Fruit fly (Drosophila melanogaster) whole organism, wandering third instar larva: Measurements from ENCODE around the gene Reg-2.

ENCODE experiments used
- Abd-B ChIP-seq: fragments of >200 bp; optimal IDR thresholded peaks from 2 replicates; lab custom pipeline; 2017; ENCODE audit warnings: missing biosample characterization, missing genetic modification characterization
- Dfd ChIP-seq: fragments of >200 bp; optimal IDR thresholded peaks from 2 replicates; lab custom pipeline; 2017; ENCODE audit warnings: missing biosample characterization, missing genetic modification characterization
- Dif ChIP-seq: fragments of 200-275, 200-300 bp; sonication (Bioruptor generic); optimal IDR thresholded peaks from 2 replicates; lab custom pipeline; 2018; ENCODE audit warnings: missing biosample characterization, missing genetic modification characterization; ENCODE audit not compliant: partially characterized antibody
- GATAd ChIP-seq: sonication (Bioruptor generic); optimal IDR thresholded peaks from 2 replicates; lab custom pipeline; 2016; ENCODE audit warnings: missing biosample characterization, missing genetic modification characterization
- Hnf4 ChIP-seq: fragments of 200-800 bp; sonication (Bioruptor generic); optimal IDR thresholded peaks from 2 replicates; lab custom pipeline; 2016; ENCODE audit warnings: missing biosample characterization, mild to moderate bottlenecking, missing genetic modification characterization
- Hr78 ChIP-seq: fragments of >200 bp; optimal IDR thresholded peaks from 2 replicates; lab custom pipeline; 2017; ENCODE audit warnings: missing biosample characterization, missing genetic modification characterization
- Hr83 ChIP-seq: fragments of 200-300 bp; sonication (Bioruptor generic); optimal IDR thresholded peaks from 2 replicates; lab custom pipeline; 2016; ENCODE audit warnings: missing biosample characterization, mild to moderate bottlenecking, missing genetic modification characterization, moderate library complexity; ENCODE audit not compliant: poor library complexity, severe bottlenecking
- Jra ChIP-seq: sonication (Bioruptor generic); optimal IDR thresholded peaks from 2 replicates; lab custom pipeline; 2016; ENCODE audit warnings: missing biosample characterization, missing genetic modification characterization
- Mio ChIP-seq: sonication (Bioruptor generic); optimal IDR thresholded peaks from 2 replicates; lab custom pipeline; 2016; ENCODE audit warnings: missing biosample characterization, missing genetic modification characterization
- Myc ChIP-seq: fragments of >200 bp; optimal IDR thresholded peaks from 2 replicates; lab custom pipeline; 2017
- N ChIP-seq: fragments of >200 bp; optimal IDR thresholded peaks from 2 replicates; lab custom pipeline; 2018; ENCODE audit warnings: missing biosample characterization, missing external identifiers, missing genetic modification characterization
- OdsH ChIP-seq: fragments of 200-800 bp; sonication (Bioruptor generic); optimal IDR thresholded peaks from 2 replicates; lab custom pipeline; 2016; ENCODE audit warnings: missing biosample characterization, mild to moderate bottlenecking, missing genetic modification characterization
- Rel ChIP-seq, 2 experiments: fragments of 200-800 bp; sonication (Bioruptor generic) in 1 of 2; optimal IDR thresholded peaks; 2 replicates in 1 of 2; 3 replicates in 1 of 2; lab custom pipeline; 2016 to 2019; ENCODE audit warnings: mild to moderate bottlenecking in 2 of 2, missing biosample characterization in 2 of 2, missing genetic modification characterization in 2 of 2, moderate library complexity in 1 of 2
- br ChIP-seq: fragments of 200-800 bp; sonication (Bioruptor generic); optimal IDR thresholded peaks from 2 replicates; lab custom pipeline; 2016; ENCODE audit warnings: missing biosample characterization, missing genetic modification characterization
- brk ChIP-seq: fragments of 200-800 bp; sonication (Bioruptor generic); optimal IDR thresholded peaks from 2 replicates; lab custom pipeline; 2016; ENCODE audit warnings: missing biosample characterization, mild to moderate bottlenecking, missing genetic modification characterization
- dl ChIP-seq, 2 experiments: fragments of 175-275, 200-275 bp in 1 of 2; fragments of 200-275 bp in 1 of 2; sonication (Bioruptor generic); optimal IDR thresholded peaks; lab custom pipeline; 2018; ENCODE audit warnings: mild to moderate bottlenecking in 2 of 2, missing biosample characterization in 2 of 2, missing genetic modification characterization in 2 of 2, moderate library complexity in 2 of 2; ENCODE audit not compliant: partially characterized antibody in 2 of 2, insufficient read depth in 1 of 2
- dmrt93B ChIP-seq: fragments of 200-800 bp; sonication (Bioruptor generic); optimal IDR thresholded peaks from 2 replicates; lab custom pipeline; 2018; ENCODE audit warnings: missing biosample characterization, mild to moderate bottlenecking, missing genetic modification characterization
- dsf ChIP-seq: sonication (Bioruptor generic); optimal IDR thresholded peaks from 2 replicates; lab custom pipeline; 2016; ENCODE audit warnings: missing biosample characterization, missing genetic modification characterization, borderline replicate concordance
- foxo ChIP-seq, 2 experiments: fragments of 200-800 bp; sonication (Bioruptor generic); optimal IDR thresholded peaks; 2 replicates in 1 of 2; 3 replicates in 1 of 2; lab custom pipeline; 2016 to 2017; ENCODE audit warnings: missing biosample characterization in 2 of 2, missing genetic modification characterization in 2 of 2
- fru ChIP-seq: fragments of 200-800 bp; sonication (Bioruptor generic); optimal IDR thresholded peaks from 3 replicates; lab custom pipeline; 2016; ENCODE audit warnings: missing biosample characterization, mild to moderate bottlenecking, missing genetic modification characterization
- h ChIP-seq: fragments of 200-800 bp; sonication (Bioruptor generic); optimal IDR thresholded peaks from 3 replicates; lab custom pipeline; 2016; ENCODE audit warnings: missing biosample characterization, mild to moderate bottlenecking, missing genetic modification characterization
- jim ChIP-seq: fragments of 175-275, 200-325 bp; sonication (Bioruptor generic); optimal IDR thresholded peaks from 2 replicates; lab custom pipeline; 2016; ENCODE audit warnings: missing biosample characterization, mild to moderate bottlenecking, missing genetic modification characterization
- lola ChIP-seq: fragments of >200 bp; optimal IDR thresholded peaks from 2 replicates; lab custom pipeline; 2017; ENCODE audit warnings: missing biosample characterization, missing genetic modification characterization
- pan ChIP-seq: fragments of >200 bp; optimal IDR thresholded peaks from 2 replicates; lab custom pipeline; 2017
- psq ChIP-seq: fragments of 200-800 bp; sonication (Bioruptor generic); optimal IDR thresholded peaks from 3 replicates; lab custom pipeline; 2017; ENCODE audit warnings: missing biosample characterization, mild to moderate bottlenecking, missing genetic modification characterization, moderate library complexity
- sage ChIP-seq: fragments of 200-800 bp; sonication (Bioruptor generic); optimal IDR thresholded peaks from 2 replicates; lab custom pipeline; 2016; ENCODE audit warnings: missing biosample characterization, mild to moderate bottlenecking, missing genetic modification characterization
- sv ChIP-seq: fragments of 200-800 bp; sonication (Bioruptor generic); optimal IDR thresholded peaks from 3 replicates; lab custom pipeline; 2016; ENCODE audit warnings: missing biosample characterization, missing genetic modification characterization

Reg-2 gene

dm6 chr3L:652637-653036, 46.3 kb upstream of the Reg-2 start, which contains the start of gene CG3402:
Gene CG3402 (minus strand): TSS chr3L:652881.
- TF ChIP-seq fru (GFP tag; lab: Kevin White, UChicago), result no peak
- no peak for TF ChIP-seq h
- TF ChIP-seq Hr83 (GFP tag; lab: Kevin White, UChicago), result no peak
- TF ChIP-seq GATAd (GFP tag; lab: Kevin White, UChicago), result no peak
- no peak for TF ChIP-seq dl (GFP tag; optimal IDR thresholded peaks at IDR 0.05; lab: Kevin White, UChicago; ENCODE audit: insufficient read depth in 1 of 2, partially characterized antibody in 2 of 2)
- no peak for TF ChIP-seq br (GFP tag; lab: Kevin White, UChicago)
- no peak for TF ChIP-seq brk
- no peak for TF ChIP-seq N
- TF ChIP-seq jim (GFP tag; lab: Kevin White, UChicago), result no peak
- no peak for TF ChIP-seq dmrt93B (GFP tag; lab: Kevin White, UChicago)
- no peak for TF ChIP-seq Hnf4
- TF ChIP-seq dsf (GFP tag; lab: Kevin White, UChicago), result no peak
- TF ChIP-seq, all 38 proteins: peak for 0

DNA sequence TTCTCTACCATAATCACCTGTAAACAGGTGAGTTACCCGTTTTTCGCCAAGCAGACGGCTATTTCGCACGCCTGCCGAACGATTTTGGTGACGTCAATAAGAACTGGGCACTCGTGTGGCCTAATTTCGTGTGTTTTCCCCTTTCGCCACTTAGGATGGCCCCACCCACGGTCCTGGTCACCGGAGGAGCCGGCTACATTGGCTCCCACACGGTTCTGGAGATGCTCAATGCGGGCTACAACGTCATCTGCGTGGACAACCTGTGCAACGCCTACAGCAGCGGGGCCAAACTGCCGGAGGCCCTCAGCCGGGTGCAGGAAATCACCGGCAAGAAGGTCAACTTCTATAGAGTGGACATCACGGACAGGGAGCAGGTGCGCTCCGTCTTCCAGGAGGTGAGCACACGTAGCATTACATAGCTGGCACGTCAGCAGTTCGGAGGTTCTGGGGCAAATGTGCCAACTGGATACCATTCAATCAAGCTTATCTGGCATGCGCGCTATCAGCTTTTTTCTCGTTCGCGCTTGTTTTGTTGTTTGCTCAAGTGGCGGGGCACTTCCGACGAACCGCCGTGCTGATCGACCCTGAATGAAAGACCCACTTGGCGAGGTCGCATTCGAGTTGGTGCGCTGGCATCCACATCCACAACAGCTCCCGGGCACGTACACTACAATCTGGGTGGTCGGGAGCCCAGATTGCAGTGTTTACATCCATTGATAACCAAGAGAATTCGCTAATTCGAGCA, 42.8 kb upstream of the Reg-2 start:
- TF ChIP-seq Mio (GFP tag; lab: Kevin White, UChicago) (no peak), Jra (no peak), Hnf4 (no peak), foxo (GFP tag; optimal IDR thresholded peaks at IDR 0.05; lab: Kevin White, UChicago) (no peak), Rel (GFP tag; optimal IDR thresholded peaks at IDR 0.05; lab: Kevin White, UChicago) (no peak), Rel (tag; optimal IDR thresholded peaks at IDR 0.05; lab: Kevin White, UChicago) (no peak), Abd-B (GFP tag; lab: Kevin White, UChicago) (no peak), brk (no peak), sage (GFP tag; lab: Kevin White, UChicago) (no peak), psq (GFP tag; lab: Kevin White, UChicago) (no peak), Hr78 (GFP tag; lab: Kevin White, UChicago) (no peak), lola (no peak), Dfd (GFP tag; lab: Kevin White, UChicago) (no peak), h (no peak), Myc (lab: Kevin White, UChicago) (no peak), pan (no peak), sv (GFP tag; lab: Kevin White, UChicago) (no peak)
- TF ChIP-seq, all 38 proteins: peak for 0

- TF ChIP-seq sv (GFP tag; lab: Kevin White, UChicago) (no peak), dl (GFP tag; optimal IDR thresholded peaks at IDR 0.05; lab: Kevin White, UChicago; ENCODE audit: insufficient read depth in 1 of 2, partially characterized antibody in 2 of 2) (no peak), Rel (GFP tag; optimal IDR thresholded peaks at IDR 0.05; lab: Kevin White, UChicago) (no peak), Rel (tag; optimal IDR thresholded peaks at IDR 0.05; lab: Kevin White, UChicago) (peak; percentile 93), Myc (lab: Kevin White, UChicago) (peak; percentile 25), Dif (GFP tag; lab: Kevin White, UChicago) (peak; percentile 68), dmrt93B (GFP tag; lab: Kevin White, UChicago) (no peak), OdsH (GFP tag; lab: Kevin White, UChicago) (no peak), Hr83 (GFP tag; lab: Kevin White, UChicago) (peak; percentile 28)
These were observed 42.0 kb upstream of the Reg-2 start, which contains the start of gene Gale for dm6 chr3L:648155-649024. Gene Gale (plus strand): TSS chr3L:648555.

- TF ChIP-seq jim (GFP tag; lab: Kevin White, UChicago), result no peak
- TF ChIP-seq br (GFP tag; lab: Kevin White, UChicago), result no peak
- no peak for TF ChIP-seq pan
- no peak for TF ChIP-seq foxo (GFP tag; optimal IDR thresholded peaks at IDR 0.05; lab: Kevin White, UChicago)
- TF ChIP-seq dl (GFP tag; optimal IDR thresholded peaks at IDR 0.05; lab: Kevin White, UChicago; ENCODE audit: insufficient read depth in 1 of 2, partially characterized antibody in 2 of 2), result no peak
These were observed 41.2 kb upstream of the Reg-2 start for dm6 chr3L:647529-647928.
